Fruit fly (Drosophila melanogaster) whole organism, embryonic: ENCODE measurements around the gene beat-Vc.

Source experiments
- Awh ChIP-seq: fragments of 200-800 bp; sonication (Bioruptor generic); IDR thresholded peaks from 2 replicates; pipeline ENCODE4, ENCODE4 v1.3.6; 2022; ENCODE audit warnings: missing biosample characterization, missing genetic modification characterization
- CG12659 ChIP-seq: fragments of 200-800 bp; sonication (Bioruptor generic); optimal IDR thresholded peaks from 3 replicates; lab custom pipeline; 2017; ENCODE audit warnings: mild to moderate bottlenecking, missing biosample characterization, missing genetic modification reagents, missing genetic modification characterization
- CG14667 ChIP-seq: fragments of 200-800 bp; sonication (Bioruptor generic); IDR thresholded peaks from 2 replicates; pipeline ENCODE4 v1.3.6; 2022; ENCODE audit warnings: missing biosample characterization, missing genetic modification characterization
- CG16779 ChIP-seq: fragments of 200-800 bp; sonication (Bioruptor generic); IDR thresholded peaks from 2 replicates; pipeline ENCODE4 v1.3.6; 2022; ENCODE audit warnings: missing biosample characterization, missing genetic modification characterization
- CG17328 ChIP-seq: fragments of 200-800 bp; sonication (Bioruptor generic); IDR thresholded peaks from 2 replicates; pipeline ENCODE4 v1.3.6; 2022; ENCODE audit warnings: missing biosample characterization, missing genetic modification characterization
- CG1792 ChIP-seq: fragments of 200-800 bp; sonication (Bioruptor generic); optimal IDR thresholded peaks from 2 replicates; lab custom pipeline; 2016; ENCODE audit warnings: missing biosample characterization, missing genetic modification characterization
- CG18262 ChIP-seq: fragments of 200-800 bp; optimal IDR thresholded peaks from 3 replicates; lab custom pipeline; 2019; ENCODE audit warnings: missing biosample characterization, mild to moderate bottlenecking, missing genetic modification characterization, moderate library complexity
- CG2116 ChIP-seq: fragments of 200-800 bp; sonication (Bioruptor generic); optimal IDR thresholded peaks from 3 replicates; lab custom pipeline; 2018; ENCODE audit warnings: missing biosample characterization, mild to moderate bottlenecking, missing genetic modification characterization
- CG2712 ChIP-seq: fragments of 200-800 bp; optimal IDR thresholded peaks from 3 replicates; lab custom pipeline; 2019; ENCODE audit warnings: missing biosample characterization, mild to moderate bottlenecking, missing genetic modification characterization, moderate library complexity
- CG34224 ChIP-seq: fragments of 200-800 bp; sonication (Bioruptor generic); IDR thresholded peaks from 3 replicates; pipeline ENCODE4 v1.3.6; 2022; ENCODE audit warnings: missing biosample characterization, missing genetic modification characterization; ENCODE audit not compliant: partially characterized antibody
- CG4854 ChIP-seq: fragments of 200-800 bp; sonication (Bioruptor generic); optimal IDR thresholded peaks from 2 replicates; lab custom pipeline; 2016; ENCODE audit warnings: missing biosample characterization, missing genetic modification characterization, inconsistent platforms
- CG5245 ChIP-seq: fragments of 200-800 bp; sonication (Bioruptor generic); optimal IDR thresholded peaks from 3 replicates; lab custom pipeline; 2016; ENCODE audit warnings: missing biosample characterization, missing genetic modification characterization
- CG6854 ChIP-seq: fragments of 200-800 bp; sonication (Bioruptor generic); optimal IDR thresholded peaks from 3 replicates; lab custom pipeline; 2017; ENCODE audit warnings: missing biosample characterization, mild to moderate bottlenecking, missing genetic modification characterization
- CG8089 ChIP-seq: fragments of 200-800 bp; sonication (Bioruptor generic); optimal IDR thresholded peaks from 3 replicates; lab custom pipeline; 2016; ENCODE audit warnings: missing biosample characterization, missing genetic modification characterization
- CG8478 ChIP-seq: fragments of >200 bp; optimal IDR thresholded peaks from 2 replicates; lab custom pipeline; 2018
- CG8944 ChIP-seq: fragments of 200-800 bp; sonication (Bioruptor generic); optimal IDR thresholded peaks from 3 replicates; lab custom pipeline; 2016; ENCODE audit warnings: missing biosample characterization, missing genetic modification characterization
- CHES-1-like ChIP-seq: fragments of 200-800 bp; sonication (Bioruptor generic); optimal IDR thresholded peaks from 2 replicates; lab custom pipeline; 2016; ENCODE audit warnings: missing biosample characterization, missing genetic modification characterization
- Chrac-16 ChIP-seq: fragments of 200-800 bp; sonication (Bioruptor generic); optimal IDR thresholded peaks from 3 replicates; lab custom pipeline; 2016; ENCODE audit warnings: missing biosample characterization, missing genetic modification characterization
- Doc2 ChIP-seq: fragments of 200-800 bp; sonication (Bioruptor generic); IDR thresholded peaks from 2 replicates; pipeline ENCODE4 v1.3.6; 2022; ENCODE audit warnings: missing biosample characterization, missing genetic modification characterization
- HLH4C ChIP-seq: fragments of 200-800 bp; sonication (Bioruptor generic); IDR thresholded peaks from 3 replicates; pipeline ENCODE4 v1.3.6; 2022; ENCODE audit warnings: missing biosample characterization, missing genetic modification characterization; ENCODE audit not compliant: partially characterized antibody
- HLHmδ ChIP-seq: fragments of 200-800 bp; sonication (Bioruptor generic); optimal IDR thresholded peaks from 2 replicates; lab custom pipeline; 2018; ENCODE audit warnings: missing biosample characterization, mild to moderate bottlenecking, missing genetic modification characterization, moderate library complexity
- Hr39 ChIP-seq: fragments of >200 bp; optimal IDR thresholded peaks from 2 replicates; lab custom pipeline; 2017
- Myb ChIP-seq: fragments of 200-800 bp; sonication (Bioruptor generic); optimal IDR thresholded peaks from 2 replicates; lab custom pipeline; 2016; ENCODE audit warnings: missing biosample characterization, missing genetic modification characterization
- PHDP ChIP-seq: fragments of 200-800 bp; sonication (Bioruptor generic); optimal IDR thresholded peaks from 3 replicates; lab custom pipeline; 2018; ENCODE audit warnings: missing biosample characterization, mild to moderate bottlenecking, missing genetic modification characterization, moderate library complexity
- Sin3A ChIP-seq: fragments of >200 bp; optimal IDR thresholded peaks from 2 replicates; lab custom pipeline; 2018
- Sry-β ChIP-seq: fragments of 200-800 bp; sonication (Bioruptor generic); optimal IDR thresholded peaks from 2 replicates; lab custom pipeline; 2018; ENCODE audit warnings: missing biosample characterization, mild to moderate bottlenecking, missing genetic modification characterization, moderate library complexity
- Sry-δ ChIP-seq: fragments of 200-800 bp; sonication (Bioruptor generic); optimal IDR thresholded peaks from 2 replicates; lab custom pipeline; 2016; ENCODE audit warnings: missing biosample characterization, missing genetic modification characterization
- Ssrp ChIP-seq: fragments of 200-800 bp; sonication (Bioruptor generic); optimal IDR thresholded peaks from 2 replicates; lab custom pipeline; 2018; ENCODE audit warnings: missing biosample characterization, mild to moderate bottlenecking, missing genetic modification characterization, moderate library complexity
- Trl ChIP-seq, 3 experiments: fragments of >200 bp in 2 of 3; fragments of 200-800 bp in 1 of 3; sonication (Bioruptor generic) in 1 of 3; optimal IDR thresholded peaks; 2 replicates in 1 of 3; 3 replicates in 2 of 3; lab custom pipeline; 2016 to 2017; ENCODE audit warnings: missing biosample characterization in 1 of 3, missing genetic modification characterization in 1 of 3
- Xrp1 ChIP-seq: fragments of 200-800 bp; sonication (Bioruptor generic); IDR thresholded peaks from 2 replicates; pipeline ENCODE4 v1.3.6; 2022; ENCODE audit warnings: missing biosample characterization, missing genetic modification characterization
- amos ChIP-seq: fragments of 200-800 bp; sonication (Bioruptor generic); IDR thresholded peaks from 2 replicates; pipeline ENCODE4 v1.3.6; 2022; ENCODE audit warnings: missing biosample characterization, missing genetic modification characterization; ENCODE audit not compliant: partially characterized antibody
- chm ChIP-seq: fragments of 200-800 bp; sonication (Bioruptor generic); IDR thresholded peaks from 2 replicates; pipeline ENCODE4 v1.3.6; 2022; ENCODE audit warnings: missing biosample characterization, missing genetic modification characterization
- crc ChIP-seq: fragments of 200-800 bp; sonication (Bioruptor generic); optimal IDR thresholded peaks from 2 replicates; lab custom pipeline; 2016; ENCODE audit warnings: missing biosample characterization, missing genetic modification characterization
- crp ChIP-seq, 2 experiments: fragments of 200-800 bp; sonication (Bioruptor generic); optimal IDR thresholded peaks; 2 replicates in 1 of 2; 3 replicates in 1 of 2; lab custom pipeline; 2017; ENCODE audit warnings: missing biosample characterization in 2 of 2, missing genetic modification characterization in 2 of 2, mild to moderate bottlenecking in 1 of 2, moderate library complexity in 1 of 2
- da ChIP-seq: fragments of 200-800 bp; sonication (Bioruptor generic); optimal IDR thresholded peaks from 2 replicates; lab custom pipeline; 2016; ENCODE audit warnings: missing biosample characterization, missing genetic modification characterization
- en ChIP-seq: fragments of 200-800 bp; sonication (Bioruptor generic); optimal IDR thresholded peaks from 2 replicates; lab custom pipeline; 2016; ENCODE audit warnings: missing biosample characterization, missing genetic modification characterization
- gce ChIP-seq: fragments of 200-800 bp; sonication (Bioruptor generic); IDR thresholded peaks from 3 replicates; pipeline ENCODE4 v1.3.6; 2022; ENCODE audit warnings: missing biosample characterization, missing genetic modification characterization
- grau ChIP-seq: fragments of 200-800 bp; optimal IDR thresholded peaks from 3 replicates; lab custom pipeline; 2019; ENCODE audit warnings: missing biosample characterization, mild to moderate bottlenecking, missing genetic modification characterization, moderate library complexity
- ham ChIP-seq: fragments of 200-800 bp; sonication (Bioruptor generic); IDR thresholded peaks from 2 replicates; pipeline ENCODE4 v1.3.6; 2022; ENCODE audit warnings: missing biosample characterization, missing genetic modification characterization
- insv ChIP-seq, 2 experiments: fragments of 200-800 bp; sonication (Bioruptor generic); optimal IDR thresholded peaks; 3 replicates each; lab custom pipeline; 2016 to 2018; ENCODE audit warnings: missing biosample characterization in 2 of 2, missing genetic modification characterization in 2 of 2
- kay ChIP-seq: fragments of 200-800 bp; sonication (Bioruptor generic); optimal IDR thresholded peaks from 2 replicates; lab custom pipeline; 2016; ENCODE audit warnings: missing biosample characterization, missing genetic modification characterization
- lab ChIP-seq: fragments of 200-800 bp; sonication (Bioruptor generic); optimal IDR thresholded peaks from 3 replicates; lab custom pipeline; 2017; ENCODE audit warnings: missing biosample characterization, missing genetic modification characterization, mild to moderate bottlenecking, moderate library complexity, missing genetic modification reagents
- lbe ChIP-seq: fragments of 200-800 bp; sonication (Bioruptor generic); optimal IDR thresholded peaks from 2 replicates; lab custom pipeline; 2016; ENCODE audit warnings: missing biosample characterization, mild to moderate bottlenecking, missing genetic modification characterization
- nerfin-2 ChIP-seq: fragments of 200-800 bp; sonication (Bioruptor generic); IDR thresholded peaks from 2 replicates; pipeline ENCODE4 v1.3.6; 2022; ENCODE audit warnings: missing biosample characterization, missing genetic modification characterization; ENCODE audit not compliant: partially characterized antibody
- pum ChIP-seq: fragments of 200-800 bp; sonication (Bioruptor generic); optimal IDR thresholded peaks from 2 replicates; lab custom pipeline; 2016; ENCODE audit warnings: missing biosample characterization, missing genetic modification characterization
- sd ChIP-seq: fragments of 200-800 bp; sonication (Bioruptor generic); optimal IDR thresholded peaks from 3 replicates; lab custom pipeline; 2018; ENCODE audit warnings: missing biosample characterization, mild to moderate bottlenecking, missing genetic modification characterization, moderate library complexity
- so ChIP-seq: fragments of 200-800 bp; sonication (Bioruptor generic); IDR thresholded peaks from 3 replicates; pipeline ENCODE4 v1.3.6; 2022; ENCODE audit warnings: missing biosample characterization, missing genetic modification characterization
- ttk ChIP-seq: fragments of 200-800 bp; sonication (Bioruptor generic); IDR thresholded peaks from 2 replicates; pipeline ENCODE4 v2.1.2; 2022; ENCODE audit warnings: missing biosample characterization, missing genetic modification characterization
- tup ChIP-seq: fragments of 200-800 bp; sonication (Bioruptor generic); optimal IDR thresholded peaks from 2 replicates; lab custom pipeline; 2016; ENCODE audit warnings: missing biosample characterization, mild to moderate bottlenecking, missing genetic modification characterization, moderate library complexity
- vnd ChIP-seq: fragments of 200-800 bp; sonication (Bioruptor generic); IDR thresholded peaks from 3 replicates; pipeline ENCODE4 v1.3.6; 2022; ENCODE audit warnings: missing biosample characterization, missing genetic modification characterization; ENCODE audit not compliant: partially characterized antibody
- yki ChIP-seq: fragments of >200 bp; optimal IDR thresholded peaks from 3 replicates; lab custom pipeline; 2018
- zfh1 ChIP-seq: fragments of 200-800 bp; sonication (Bioruptor generic); IDR thresholded peaks from 3 replicates; pipeline ENCODE4 v1.3.6; 2022; ENCODE audit warnings: missing biosample characterization, missing genetic modification characterization

beat-Vc gene

dm6 chr3R:12697571-12698039 is 85.4 kb downstream of the beat-Vc start (continued):
- TF ChIP-seq CG18262 (tag; lab: Kevin White, UChicago) (peak; percentile 5), ham (GFP tag; lab: Robert Waterston, UW) (no peak), CG12659 (GFP tag; lab: Kevin White, UChicago) (peak; percentile 68), insv (GFP tag; optimal IDR thresholded peaks at IDR 0.05; lab: Kevin White, UChicago) (no peak), nerfin-2 (GFP tag; lab: Robert Waterston, UW) (no peak), CG17328 (GFP tag; lab: Robert Waterston, UW) (no peak), zfh1 (GFP tag; lab: Robert Waterston, UW) (no peak), yki (lab: Kevin White, UChicago) (no peak), Sry-δ (GFP tag; lab: Kevin White, UChicago) (peak; percentile 57), pum (GFP tag; lab: Kevin White, UChicago) (no peak), CG5245 (no peak), lab (no peak), Trl (optimal IDR thresholded peaks at IDR 0.05; lab: Kevin White, UChicago) (no peak), Trl (GFP tag; optimal IDR thresholded peaks at IDR 0.05; lab: Kevin White, UChicago) (no peak), Hr39 (lab: Kevin White, UChicago) (no peak), en (GFP tag; lab: Kevin White, UChicago) (no peak), amos (GFP tag; lab: Robert Waterston, UW) (peak; percentile 53), sd (no peak), kay (peak; percentile 63), CG4854 (GFP tag; lab: Kevin White, UChicago) (no peak), crp (GFP tag; optimal IDR thresholded peaks at IDR 0.05; lab: Kevin White, UChicago) (no peak), so (GFP tag; lab: Robert Waterston, UW) (no peak), CG8089 (GFP tag; lab: Kevin White, UChicago) (no peak), Doc2 (GFP tag; lab: Robert Waterston, UW) (no peak), CG8478 (lab: Kevin White, UChicago) (no peak), Sin3A (lab: Kevin White, UChicago) (peak; percentile 94), Ssrp (tag; lab: Kevin White, UChicago) (no peak), CG14667 (GFP tag; lab: Robert Waterston, UW) (no peak), grau (tag; lab: Kevin White, UChicago) (peak; percentile 21), CG34224 (GFP tag; lab: Robert Waterston, UW) (peak; percentile 51; the same call in 2 of the 3 replicates), CG2116 (peak; percentile 70), CG8944 (GFP tag; lab: Kevin White, UChicago) (no peak), Myb (peak; percentile 47), Awh (GFP tag; lab: Robert Waterston, UW) (no peak), vnd (peak; percentile 48; the same call in 1 of the 3 replicates), CG2712 (peak; percentile 30), HLH4C (GFP tag; lab: Robert Waterston, UW) (peak; percentile 63; the same call in 2 of the 3 replicates), chm (GFP tag; lab: Robert Waterston, UW) (peak; percentile 21; the same call in 1 of the 2 replicates), gce (GFP tag; lab: Robert Waterston, UW) (no peak), lbe (peak; percentile 48), crc (GFP tag; lab: Kevin White, UChicago) (no peak), Xrp1 (GFP tag; lab: Robert Waterston, UW) (no peak), CG1792 (GFP tag; lab: Kevin White, UChicago) (no peak), da (no peak), CG6854 (no peak), CG16779 (GFP tag; lab: Robert Waterston, UW) (no peak), CHES-1-like (GFP tag; lab: Kevin White, UChicago) (no peak), HLHmδ (peak; percentile 50), Sry-β (GFP tag; lab: Kevin White, UChicago) (no peak), PHDP (tag; lab: Kevin White, UChicago) (peak; percentile 27), tup (GFP tag; lab: Kevin White, UChicago) (no peak), ttk (no peak), Chrac-16 (GFP tag; lab: Kevin White, UChicago) (no peak)
